Fruit fly (Drosophila melanogaster): ENCODE data around the gene CG15544.

CG15544 gene

dm6 chr3R:30802115-30802682, 25.4 kb upstream of the CG15544 start (continued):
- TF ChIP-seq CG15479 (GFP tag; optimal IDR thresholded peaks at IDR 0.05) (no peak), CG17568 (GFP tag; optimal IDR thresholded peaks at IDR 0.05) (peak; percentile 30), lola (GFP tag; optimal IDR thresholded peaks at IDR 0.05) (no peak), BtbVII (GFP tag; optimal IDR thresholded peaks at IDR 0.05) (peak; percentile 26), exex (tag; optimal IDR thresholded peaks at IDR 0.05) (peak; percentile 15), Drgx (GFP tag; IDR thresholded peaks at IDR 0.05) (0 out of 2 replicates have a peak, but pooled peaks have one; percentile 14), sna (GFP tag; IDR thresholded peaks at IDR 0.05; ENCODE audit: partially characterized antibody) (no peak), CG1832 (GFP tag; optimal IDR thresholded peaks at IDR 0.05) (no peak), HHEX (GFP tag; optimal IDR thresholded peaks at IDR 0.05) (peak; percentile 45), D19A (tag; optimal IDR thresholded peaks at IDR 0.05) (no peak), schlank (tag; optimal IDR thresholded peaks at IDR 0.05) (peak; percentile 70), CG32772 (GFP tag; IDR thresholded peaks at IDR 0.05) (no peak), Trl (optimal IDR thresholded peaks at IDR 0.05) (no peak), Trl (GFP tag; optimal IDR thresholded peaks at IDR 0.05) (peak; percentile 21), rib (GFP tag; IDR thresholded peaks at IDR 0.05) (peak; percentile 86), yki (optimal IDR thresholded peaks at IDR 0.05) (no peak), CG8765 (GFP tag; IDR thresholded peaks at IDR 0.05) (no peak), CG2120 (GFP tag; optimal IDR thresholded peaks at IDR 0.05) (peak; percentile 45), dimm (GFP tag; IDR thresholded peaks at IDR 0.05) (no peak), seq (GFP tag; IDR thresholded peaks at IDR 0.05) (peak; percentile 42; the same call in 1 of the 2 replicates), knrl (GFP tag; IDR thresholded peaks at IDR 0.05; ENCODE audit: partially characterized antibody) (no peak), NC2β (GFP tag; optimal IDR thresholded peaks at IDR 0.05) (no peak), CG4360 (GFP tag; IDR thresholded peaks at IDR 0.05) (no peak), CG11085 (GFP tag; IDR thresholded peaks at IDR 0.05) (peak; percentile 26; the same call in 1 of the 2 replicates), CG9437 (GFP tag; optimal IDR thresholded peaks at IDR 0.05) (no peak), Gsc (GFP tag; IDR thresholded peaks at IDR 0.05) (no peak), gem (tag; optimal IDR thresholded peaks at IDR 0.05) (peak; percentile 25), Dref (GFP tag; IDR thresholded peaks at IDR 0.05) (peak; percentile 27; the same call in 1 of the 2 replicates), sob (GFP tag; IDR thresholded peaks at IDR 0.05) (peak; percentile 30; the same call in 1 of the 2 replicates), tin (GFP tag; optimal IDR thresholded peaks at IDR 0.05) (no peak), fd3F (GFP tag; optimal IDR thresholded peaks at IDR 0.05) (peak; percentile 42), ssp (GFP tag; IDR thresholded peaks at IDR 0.05) (no peak), CG1792 (GFP tag; optimal IDR thresholded peaks at IDR 0.05) (peak; percentile 24), CrebB (tag; optimal IDR thresholded peaks at IDR 0.05) (peak; percentile 38), HmgZ (tag; optimal IDR thresholded peaks at IDR 0.05) (peak; percentile 52), CG11398 (GFP tag; optimal IDR thresholded peaks at IDR 0.05) (peak; percentile 20), Med (GFP tag) (peak; percentile 92), eyg (GFP tag; optimal IDR thresholded peaks at IDR 0.05) (peak; percentile 30), CG8290 (GFP tag; optimal IDR thresholded peaks at IDR 0.05) (no peak), CG8290 (tag; optimal IDR thresholded peaks at IDR 0.05) (peak in 1 of 2 experiments; percentile 81), grn (GFP tag; optimal IDR thresholded peaks at IDR 0.05) (no peak), zfh2 (GFP tag; optimal IDR thresholded peaks at IDR 0.05) (no peak), gcm (GFP tag; optimal IDR thresholded peaks at IDR 0.05) (no peak), fd96Cb (tag; optimal IDR thresholded peaks at IDR 0.05) (no peak), mam (GFP tag; optimal IDR thresholded peaks at IDR 0.05) (peak; percentile 3), Dp (GFP tag; optimal IDR thresholded peaks at IDR 0.05) (no peak), Tbp (GFP tag; optimal IDR thresholded peaks at IDR 0.05) (no peak), CG12391 (tag; optimal IDR thresholded peaks at IDR 0.05) (no peak), crol (GFP tag; IDR thresholded peaks at IDR 0.05) (no peak), btn (GFP tag; optimal IDR thresholded peaks at IDR 0.05) (no peak), Hey (tag; optimal IDR thresholded peaks at IDR 0.05) (peak; percentile 7), wdn (GFP tag; IDR thresholded peaks at IDR 0.05) (no peak)

Data from whole organism, embryonic.